Worm (Caenorhabditis elegans): Measurements from ENCODE around the gene Y37D8A.5.

ce11 chrIII:12819909-12820308 lies 35.4 kb downstream of the Y37D8A.5 start, which contains the start of the genes Y37D8A.2 and Y37D8A.25:
- TF ChIP-seq fax-1 (tag; optimal IDR thresholded peaks at IDR 0.05) (no peak), syd-9 (tag; optimal IDR thresholded peaks at IDR 0.05) (no peak), unc-86 (tag; optimal IDR thresholded peaks at IDR 0.05) (no peak), C08G9.2 (tag; optimal IDR thresholded peaks at IDR 0.05) (no peak), hlh-30 (tag; optimal IDR thresholded peaks at IDR 0.05; ENCODE audit: insufficient read depth) (no peak), elt-2 (tag; optimal IDR thresholded peaks at IDR 0.05) (no peak), odd-2 (tag; optimal IDR thresholded peaks at IDR 0.05) (no peak), ceh-48 (tag; optimal IDR thresholded peaks at IDR 0.05) (no peak), nfya-1 (tag; optimal IDR thresholded peaks at IDR 0.05) (no peak), sdc-2 (tag; optimal IDR thresholded peaks at IDR 0.05) (no peak), ama-1 (optimal IDR thresholded peaks at IDR 0.05) (no peak), ceh-18 (tag; optimal IDR thresholded peaks at IDR 0.05) (no peak)

Data from whole organism, late embryonic.